Worm (Caenorhabditis elegans) whole organism, early embryonic: Measurements from ENCODE around the gene F32D1.3.

Experiments
- ama-1 ChIP-seq: fragments of 150-350 bp; optimal IDR thresholded peaks from 2 replicates; lab custom pipeline; 2014
- ceh-13 ChIP-seq: fragments of 200-800 bp; sonication (Bioruptor generic); optimal IDR thresholded peaks from 2 replicates; lab custom pipeline; 2018; ENCODE audit warnings: mild to moderate bottlenecking, missing genetic modification characterization, missing compliant biosample characterization
- hmbx-1 ChIP-seq: sonication (generic microtip); optimal IDR thresholded peaks from 2 replicates; lab custom pipeline; 2016; ENCODE audit warnings: mild to moderate bottlenecking, missing genetic modification characterization, missing compliant biosample characterization
- pes-1 ChIP-seq: fragments of 200-800 bp; sonication (Bioruptor generic); IDR thresholded peaks from 2 replicates; pipeline ENCODE4 v1.3.6; 2022; ENCODE audit warnings: missing genetic modification reagents, missing genetic modification characterization, missing compliant biosample characterization

DNA sequence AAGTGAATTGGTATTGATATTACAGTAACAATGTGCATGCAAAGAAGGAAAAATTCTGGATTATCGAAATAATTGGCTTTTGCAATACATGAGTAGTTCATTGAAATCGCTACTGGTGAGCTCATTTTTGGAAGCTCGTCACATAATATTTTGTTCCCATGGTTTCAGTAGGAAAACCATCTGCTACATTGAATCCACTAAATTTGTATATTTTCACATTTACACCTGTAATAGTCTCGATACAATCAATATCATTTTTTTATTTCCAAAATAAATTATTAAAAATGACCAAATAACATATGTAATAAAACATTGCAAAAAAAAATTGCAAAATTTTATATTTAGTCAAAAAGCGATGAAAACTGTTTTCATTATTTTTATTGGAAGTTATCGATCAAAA is 46.3 kb downstream of the F32D1.3 start, which contains the start of gene srh-192:
- TF ChIP-seq hmbx-1 (no peak), ama-1 (lab: Kevin White, UChicago) (no peak), ceh-13 (GFP tag; lab: Kevin White, UChicago) (no peak), pes-1 (GFP tag; lab: Robert Waterston, UW) (no peak)
